Worm (Caenorhabditis elegans) whole organism, L4 larva: ENCODE results near the gene C07A4.2.

Experiments
- D1046.2 ChIP-seq: fragments of 200-800 bp; sonication (Bioruptor generic); IDR thresholded peaks from 2 replicates; pipeline ENCODE4 v1.3.6; 2022; ENCODE audit warnings: missing genetic modification characterization, missing compliant biosample characterization
- F10B5.3 ChIP-seq: sonication (generic microtip); optimal IDR thresholded peaks from 2 replicates; lab custom pipeline; 2016; ENCODE audit warnings: mild to moderate bottlenecking, missing genetic modification characterization, missing compliant biosample characterization
- F37D6.2 ChIP-seq: sonication (generic microtip); optimal IDR thresholded peaks from 2 replicates; lab custom pipeline; 2016; ENCODE audit warnings: mild to moderate bottlenecking, missing genetic modification characterization, missing compliant biosample characterization
- F44E2.7 ChIP-seq: fragments of 200-800 bp; sonication (Bioruptor generic); IDR thresholded peaks from 2 replicates; pipeline ENCODE4 v2.1.2; 2022; ENCODE audit warnings: missing genetic modification characterization, missing compliant biosample characterization
- F49E8.2 ChIP-seq: sonication (generic microtip); optimal IDR thresholded peaks from 2 replicates; lab custom pipeline; 2016; ENCODE audit warnings: missing compliant biosample characterization, mild to moderate bottlenecking, missing genetic modification characterization, borderline replicate concordance
- T26A8.4 ChIP-seq: fragments of 200-800 bp; sonication (Bioruptor generic); IDR thresholded peaks from 2 replicates; pipeline ENCODE4 v1.3.6; 2022; ENCODE audit warnings: missing genetic modification characterization, missing compliant biosample characterization
- Y75B8A.6 ChIP-seq: fragments of 200-800 bp; sonication (Bioruptor generic); IDR thresholded peaks from 2 replicates; pipeline ENCODE4 v1.3.6; 2022; ENCODE audit warnings: missing genetic modification reagents, missing genetic modification characterization, missing compliant biosample characterization
- aly-2 ChIP-seq: sonication (generic microtip); optimal IDR thresholded peaks from 2 replicates; lab custom pipeline; 2018; ENCODE audit warnings: missing biosample characterization, missing genetic modification characterization
- attf-4 ChIP-seq: sonication (generic microtip); optimal IDR thresholded peaks from 3 replicates; lab custom pipeline; 2017; ENCODE audit warnings: missing biosample characterization, missing genetic modification characterization
- ceh-28 ChIP-seq: fragments of 150-350 bp; optimal IDR thresholded peaks from 2 replicates; lab custom pipeline; 2014; ENCODE audit warnings: missing biosample characterization, missing genetic modification reagents, missing genetic modification characterization
- ceh-44 ChIP-seq: fragments of 200-800 bp; sonication (Bioruptor generic); IDR thresholded peaks from 2 replicates; pipeline ENCODE4 v1.3.6; 2022; ENCODE audit warnings: missing genetic modification reagents, missing genetic modification characterization, missing compliant biosample characterization
- ces-1 ChIP-seq: fragments of 150-350 bp; sonication (generic microtip); optimal IDR thresholded peaks from 4 replicates; lab custom pipeline; 2014; ENCODE audit warnings: missing biosample characterization, missing genetic modification reagents, missing genetic modification characterization
- daf-12 ChIP-seq: fragments of 150-350 bp; optimal IDR thresholded peaks from 2 replicates; lab custom pipeline; 2014; ENCODE audit warnings: missing biosample characterization, missing genetic modification reagents, missing genetic modification characterization
- daf-16 ChIP-seq, 3 experiments: sonication (generic microtip); optimal IDR thresholded peaks; 2 replicates each; lab custom pipeline; 2016 to 2017; ENCODE audit warnings: missing genetic modification characterization in 3 of 3, missing genetic modification reagents in 3 of 3, mild to moderate bottlenecking in 2 of 3, missing compliant biosample characterization in 2 of 3, missing biosample characterization in 1 of 3, moderate library complexity in 1 of 3
- daf-8 ChIP-seq: fragments of 200-800 bp; sonication (Bioruptor generic); IDR thresholded peaks from 2 replicates; pipeline ENCODE4 v1.3.6; 2022; ENCODE audit warnings: missing genetic modification characterization, missing compliant biosample characterization
- dve-1 ChIP-seq: sonication (generic microtip); optimal IDR thresholded peaks from 2 replicates; lab custom pipeline; 2017; ENCODE audit warnings: antibody characterized with exemption, mild to moderate bottlenecking, missing genetic modification characterization, missing compliant biosample characterization; ENCODE audit not compliant: insufficient read depth
- fos-1 ChIP-seq: fragments of 150-350 bp; optimal IDR thresholded peaks from 2 replicates; lab custom pipeline; 2014; ENCODE audit warnings: missing biosample characterization, missing genetic modification characterization
- gei-8 ChIP-seq: fragments of 200-800 bp; sonication (Bioruptor generic); optimal IDR thresholded peaks from 2 replicates; lab custom pipeline; 2018; ENCODE audit warnings: mild to moderate bottlenecking, missing genetic modification characterization, missing compliant biosample characterization
- hlh-30 ChIP-seq: sonication (generic microtip); optimal IDR thresholded peaks from 2 replicates; lab custom pipeline; 2017; ENCODE audit warnings: antibody characterized with exemption, mild to moderate bottlenecking, missing genetic modification characterization, missing compliant biosample characterization; ENCODE audit not compliant: insufficient read depth
- jun-1 ChIP-seq: fragments of 150-350 bp; optimal IDR thresholded peaks from 2 replicates; lab custom pipeline; 2014; ENCODE audit warnings: missing biosample characterization, missing genetic modification reagents, missing genetic modification characterization
- lin-1 ChIP-seq: fragments of 200-800 bp; sonication (Bioruptor generic); IDR thresholded peaks from 2 replicates; pipeline ENCODE4 v1.3.6; 2022; ENCODE audit warnings: missing genetic modification reagents, missing genetic modification characterization, missing compliant biosample characterization
- lin-13 ChIP-seq: fragments of 150-350 bp; optimal IDR thresholded peaks from 2 replicates; lab custom pipeline; 2014; ENCODE audit warnings: missing biosample characterization, missing genetic modification reagents, missing genetic modification characterization
- lin-15B ChIP-seq: fragments of 150-350 bp; sonication (generic microtip); optimal IDR thresholded peaks from 3 replicates; lab custom pipeline; 2014; ENCODE audit warnings: missing biosample characterization, missing genetic modification characterization
- lin-38 ChIP-seq: fragments of 200-800 bp; sonication (Bioruptor generic); IDR thresholded peaks from 2 replicates; pipeline ENCODE4 v1.3.6; 2022; ENCODE audit warnings: missing genetic modification reagents, missing genetic modification characterization, missing compliant biosample characterization
- lin-39 ChIP-seq: fragments of 150-350 bp; optimal IDR thresholded peaks from 2 replicates; lab custom pipeline; 2014; ENCODE audit warnings: missing biosample characterization, missing genetic modification reagents, missing genetic modification characterization
- lir-3 ChIP-seq: sonication (generic microtip); optimal IDR thresholded peaks from 2 replicates; lab custom pipeline; 2016; ENCODE audit warnings: mild to moderate bottlenecking, missing genetic modification characterization, missing compliant biosample characterization
- lsy-2 ChIP-seq, 2 experiments: fragments of 150-350 bp in 1 of 2; sonication (generic microtip) in 1 of 2; optimal IDR thresholded peaks; 2 replicates each; lab custom pipeline; 2014 to 2017; ENCODE audit warnings: missing biosample characterization in 2 of 2, missing genetic modification characterization in 2 of 2
- madf-9 ChIP-seq: fragments of 200-800 bp; sonication (Bioruptor generic); conservative IDR thresholded peaks from 2 replicates; pipeline ENCODE4 v1.3.6; 2022; ENCODE audit warnings: missing genetic modification reagents, missing genetic modification characterization, missing compliant biosample characterization
- mxl-2 ChIP-seq: fragments of 200-800 bp; sonication (Bioruptor generic); conservative IDR thresholded peaks from 2 replicates; pipeline ENCODE4 v1.3.6; 2022; ENCODE audit warnings: missing genetic modification reagents, missing genetic modification characterization, missing compliant biosample characterization
- mxl-3 ChIP-seq: fragments of 200-800 bp; sonication (Bioruptor generic); optimal IDR thresholded peaks from 2 replicates; lab custom pipeline; 2018; ENCODE audit warnings: mild to moderate bottlenecking, missing genetic modification characterization, missing compliant biosample characterization
- nhr-11 ChIP-seq: fragments of 150-350 bp; optimal IDR thresholded peaks from 2 replicates; lab custom pipeline; 2014; ENCODE audit warnings: missing biosample characterization, missing genetic modification characterization
- nhr-111 ChIP-seq: fragments of 200-800 bp; sonication (Bioruptor generic); optimal IDR thresholded peaks from 2 replicates; lab custom pipeline; 2018; ENCODE audit warnings: mild to moderate bottlenecking, missing genetic modification characterization, missing compliant biosample characterization
- nhr-237 ChIP-seq: sonication (generic microtip); optimal IDR thresholded peaks from 2 replicates; lab custom pipeline; 2017; ENCODE audit warnings: missing biosample characterization, missing genetic modification characterization
- nhr-25 ChIP-seq: sonication (generic microtip); optimal IDR thresholded peaks from 2 replicates; lab custom pipeline; 2017; ENCODE audit warnings: missing genetic modification characterization, mild to moderate bottlenecking, missing compliant biosample characterization, antibody characterized with exemption, moderate library complexity, borderline replicate concordance; ENCODE audit not compliant: insufficient read depth
- nhr-42 ChIP-seq: fragments of 200-800 bp; sonication (Bioruptor generic); IDR thresholded peaks from 2 replicates; pipeline ENCODE4 v1.3.6; 2022; ENCODE audit warnings: missing genetic modification characterization, missing compliant biosample characterization
- nhr-76 ChIP-seq: fragments of 150-350 bp; optimal IDR thresholded peaks from 2 replicates; lab custom pipeline; 2014; ENCODE audit warnings: missing biosample characterization, missing genetic modification characterization
- pha-4 ChIP-seq, 2 experiments: fragments of 150-350 bp in 1 of 2; fragments of 200-800 bp in 1 of 2; sonication (Bioruptor generic) in 1 of 2; IDR thresholded peaks in 1 of 2; optimal IDR thresholded peaks in 1 of 2; 2 replicates each; pipeline versions ENCODE4 v1.3.6 to Lab custom; 2014 to 2022; ENCODE audit warnings: missing genetic modification characterization in 2 of 2, missing genetic modification reagents in 2 of 2, missing biosample characterization in 1 of 2, missing compliant biosample characterization in 1 of 2
- php-3 ChIP-seq: fragments of 200-800 bp; sonication (Bioruptor generic); IDR thresholded peaks from 2 replicates; pipeline ENCODE4 v1.3.6; 2022; ENCODE audit warnings: missing genetic modification reagents, missing genetic modification characterization, missing compliant biosample characterization
- rbr-2 ChIP-seq: sonication (generic microtip); optimal IDR thresholded peaks from 2 replicates; lab custom pipeline; 2016; ENCODE audit warnings: missing genotype, missing genetic modification characterization, missing compliant biosample characterization
- saeg-2 ChIP-seq: fragments of 200-800 bp; sonication (Bioruptor generic); IDR thresholded peaks from 2 replicates; pipeline ENCODE4 v1.3.6; 2022; ENCODE audit warnings: missing genetic modification reagents, missing genetic modification characterization, missing compliant biosample characterization
- sdz-12 ChIP-seq: fragments of 200-800 bp; sonication (Bioruptor generic); optimal IDR thresholded peaks from 2 replicates; lab custom pipeline; 2018; ENCODE audit warnings: mild to moderate bottlenecking, missing genetic modification characterization, missing compliant biosample characterization
- spr-1 ChIP-seq: sonication (generic microtip); optimal IDR thresholded peaks from 2 replicates; lab custom pipeline; 2016; ENCODE audit warnings: mild to moderate bottlenecking, missing genetic modification characterization, missing compliant biosample characterization
- unc-130 ChIP-seq: sonication (generic microtip); optimal IDR thresholded peaks from 2 replicates; lab custom pipeline; 2016; ENCODE audit warnings: missing genetic modification reagents, missing genetic modification characterization, missing compliant biosample characterization
- unc-62 ChIP-seq, 3 experiments: fragments of 150-350 bp in 1 of 3; sonication (generic microtip); optimal IDR thresholded peaks in 2 of 3; peaks in 1 of 3; 1 replicate in 1 of 3; 2 replicates in 2 of 3; lab custom pipeline; 2014 to 2017; ENCODE audit warnings: missing biosample characterization in 3 of 3, missing genetic modification characterization in 3 of 3, missing genetic modification reagents in 3 of 3, missing genotype in 1 of 3
- zip-2 ChIP-seq: fragments of 150-350 bp; optimal IDR thresholded peaks from 2 replicates; lab custom pipeline; 2014; ENCODE audit warnings: missing biosample characterization, missing genetic modification characterization

The C07A4.2 gene

DNA sequence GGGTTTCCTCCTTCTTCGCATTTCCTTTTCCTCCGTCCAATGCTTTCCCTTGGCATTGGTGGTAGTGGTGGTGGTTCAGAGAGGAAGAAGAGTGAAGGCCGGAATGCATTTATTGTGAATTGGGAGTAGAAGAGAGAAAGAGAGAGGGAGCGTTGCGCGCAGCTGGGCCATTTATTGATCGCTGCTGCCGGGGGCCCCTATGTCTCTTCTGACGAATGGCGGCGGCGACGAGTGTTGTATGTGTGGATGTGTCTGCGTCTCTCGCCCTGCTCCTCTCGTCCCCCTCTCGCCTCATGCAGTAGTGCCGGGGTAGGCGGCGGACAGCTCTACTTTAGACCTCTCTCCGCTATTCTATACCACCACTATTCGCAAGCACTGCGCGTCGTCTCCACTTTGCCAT, 25.4 kb upstream of the C07A4.2 start, which contains the start of gene unc-115 (continued):
- TF ChIP-seq rbr-2 (tag; lab: Kevin White, UChicago) (peak; percentile 91), lin-13 (GFP tag; lab: Kevin White, UChicago) (peak; percentile 72), daf-12 (tag; lab: Kevin White, UChicago) (no peak), Y75B8A.6 (GFP tag; lab: Robert Waterston, UW) (no peak), madf-9 (peak; percentile 75), lin-15B (no peak), hlh-30 (tag; lab: Kevin White, UChicago) (peak; percentile 72), F10B5.3 (tag; lab: Kevin White, UChicago) (peak; percentile 35), daf-16 (GFP tag; optimal IDR thresholded peaks at IDR 0.05; lab: Kevin White, UChicago) (peak in 1 of 2 experiments; percentile 20), daf-16 (tag; optimal IDR thresholded peaks at IDR 0.05; lab: Kevin White, UChicago) (peak; percentile 35), F44E2.7 (GFP tag; lab: Robert Waterston, UW) (no peak), F37D6.2 (tag; lab: Kevin White, UChicago) (peak; percentile 86), nhr-76 (tag; lab: Kevin White, UChicago) (no peak), saeg-2 (GFP tag; lab: Robert Waterston, UW) (no peak), lir-3 (tag; lab: Kevin White, UChicago) (peak; percentile 24), jun-1 (tag; lab: Kevin White, UChicago) (no peak), nhr-42 (0 out of 2 replicates have a peak, but pooled peaks have one; percentile 22), pha-4 (GFP tag; IDR thresholded peaks at IDR 0.05; lab: Robert Waterston, UW) (peak; percentile 78), pha-4 (tag; optimal IDR thresholded peaks at IDR 0.05; lab: Kevin White, UChicago) (no peak), ceh-28 (tag; lab: Kevin White, UChicago) (peak; percentile 78), attf-4 (tag; lab: Kevin White, UChicago) (no peak), F49E8.2 (no peak), nhr-237 (no peak), ceh-44 (GFP tag; lab: Robert Waterston, UW) (no peak), lsy-2 (tag; optimal IDR thresholded peaks at IDR 0.05; lab: Kevin White, UChicago) (peak; percentile 60 to 63), sdz-12 (no peak), spr-1 (tag; lab: Kevin White, UChicago) (peak; percentile 52), gei-8 (peak; percentile 27), ces-1 (GFP tag; lab: Kevin White, UChicago) (peak; percentile 74), nhr-111 (GFP tag; lab: Kevin White, UChicago) (no peak), nhr-25 (peak; percentile 44), D1046.2 (no peak)

DNA sequence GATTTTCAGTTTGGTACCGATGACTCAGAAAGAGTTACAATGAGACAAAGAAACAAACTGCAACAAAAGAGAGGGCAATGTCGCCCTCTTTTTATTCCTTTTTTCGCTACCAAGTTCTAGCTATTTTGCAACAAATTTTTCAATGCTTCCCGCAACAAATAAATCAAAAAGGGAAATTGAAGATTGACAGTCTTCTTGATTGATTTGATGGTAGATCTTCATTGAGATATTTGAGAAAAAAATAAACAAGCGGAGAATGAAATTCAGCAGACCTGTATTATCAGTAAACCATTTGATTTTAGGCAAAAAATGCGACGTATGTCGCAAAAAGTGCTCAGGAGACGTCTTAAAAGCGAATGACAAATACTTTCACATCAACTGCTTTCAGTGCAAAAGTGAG, 24.8 kb upstream of the C07A4.2 start:
- peak in 1 of 2 experiments; percentile 98 for TF ChIP-seq unc-62 (GFP tag; optimal IDR thresholded peaks at IDR 0.05 in 1 of 2; lab: Kevin White, UChicago)
- TF ChIP-seq unc-62 (tag; optimal IDR thresholded peaks at IDR 0.05; lab: Kevin White, UChicago), result no peak
- no peak for TF ChIP-seq ceh-44 (GFP tag; lab: Robert Waterston, UW)
- TF ChIP-seq, all 104 proteins: peak for 1

- TF ChIP-seq F37D6.2 (tag; lab: Kevin White, UChicago), result no peak
- no peak for TF ChIP-seq T26A8.4 (GFP tag; lab: Robert Waterston, UW)
- TF ChIP-seq jun-1 (tag; lab: Kevin White, UChicago), result no peak
- no peak for TF ChIP-seq ceh-28 (tag; lab: Kevin White, UChicago)
- peak; percentile 21; the same call in 1 of the 2 replicates for TF ChIP-seq lin-1 (GFP tag; lab: Robert Waterston, UW)
- TF ChIP-seq zip-2 (tag; lab: Kevin White, UChicago), result peak; percentile 12
- no peak for TF ChIP-seq Y75B8A.6 (GFP tag; lab: Robert Waterston, UW)
- no peak for TF ChIP-seq ces-1 (GFP tag; lab: Kevin White, UChicago)
- 0 out of 2 replicates have a peak, but pooled peaks have one; percentile 46 for TF ChIP-seq php-3 (GFP tag; lab: Robert Waterston, UW)
- TF ChIP-seq mxl-2 (GFP tag; lab: Robert Waterston, UW), result no peak
- no peak for TF ChIP-seq gei-8
- TF ChIP-seq dve-1, result peak; percentile 61
- TF ChIP-seq lin-39 (tag; lab: Kevin White, UChicago), result no peak
- TF ChIP-seq aly-2 (tag; lab: Kevin White, UChicago), result no peak
- no peak for TF ChIP-seq daf-8 (GFP tag; lab: Robert Waterston, UW)
- no peak for TF ChIP-seq fos-1 (tag; lab: Kevin White, UChicago)
- no peak for TF ChIP-seq nhr-76 (tag; lab: Kevin White, UChicago)
- TF ChIP-seq mxl-3 (GFP tag; lab: Kevin White, UChicago), result no peak
- no peak for TF ChIP-seq nhr-11 (tag; lab: Kevin White, UChicago)
- TF ChIP-seq lin-38 (GFP tag; lab: Robert Waterston, UW), result peak; percentile 61
- no peak for TF ChIP-seq unc-130 (GFP tag; lab: Kevin White, UChicago)
These were observed 23.6 kb upstream of the C07A4.2 start for ce11 chrX:10148235-10148872.
